Worm (Caenorhabditis elegans) whole organism, L1 larva: ENCODE results near the gene lgc-56.

Experiments
- dpl-1 ChIP-seq, 3 experiments: fragments of 150-350 bp in 2 of 3; sonication (generic microtip) in 1 of 3; optimal IDR thresholded peaks; 2 replicates each; lab custom pipeline; 2014 to 2017; ENCODE audit warnings: missing biosample characterization in 3 of 3, missing genetic modification characterization in 3 of 3, missing genetic modification reagents in 3 of 3
- efl-1 ChIP-seq, 4 experiments: fragments of 150-350 bp; optimal IDR thresholded peaks in 3 of 4; peaks in 1 of 4; 1 replicate in 1 of 4; 2 replicates in 3 of 4; lab custom pipeline; 2014; ENCODE audit warnings: missing biosample characterization in 2 of 4, missing genetic modification characterization in 2 of 4, missing genetic modification reagents in 2 of 4
- elt-2 ChIP-seq: sonication (generic microtip); optimal IDR thresholded peaks from 2 replicates; lab custom pipeline; 2016; ENCODE audit warnings: missing genetic modification characterization, mild to moderate bottlenecking, inconsistent platforms, missing compliant biosample characterization, missing genetic modification reagents
- ets-5 ChIP-seq: fragments of 200-800 bp; sonication (Bioruptor generic); IDR thresholded peaks from 2 replicates; pipeline ENCODE4 v1.3.6; 2022; ENCODE audit warnings: missing genetic modification characterization, missing compliant biosample characterization
- lin-39 ChIP-seq: fragments of 150-350 bp; optimal IDR thresholded peaks from 2 replicates; lab custom pipeline; 2014; ENCODE audit warnings: missing biosample characterization, missing genetic modification reagents, missing genetic modification characterization
- mef-2 ChIP-seq: fragments of 150-350 bp; optimal IDR thresholded peaks from 2 replicates; lab custom pipeline; 2014; ENCODE audit warnings: missing biosample characterization, missing genetic modification characterization
- nhr-12 ChIP-seq: sonication (generic microtip); optimal IDR thresholded peaks from 2 replicates; lab custom pipeline; 2017; ENCODE audit warnings: missing biosample characterization, missing genetic modification characterization
- nhr-237 ChIP-seq: fragments of 150-350 bp; optimal IDR thresholded peaks from 2 replicates; lab custom pipeline; 2014; ENCODE audit warnings: missing biosample characterization, missing genetic modification characterization
- nhr-76 ChIP-seq: sonication (generic microtip); optimal IDR thresholded peaks from 2 replicates; lab custom pipeline; 2017; ENCODE audit warnings: missing biosample characterization, missing genetic modification characterization
- nhr-90 ChIP-seq: sonication (generic microtip); optimal IDR thresholded peaks from 2 replicates; lab custom pipeline; 2016; ENCODE audit warnings: mild to moderate bottlenecking, missing genetic modification characterization, missing compliant biosample characterization; ENCODE audit not compliant: poor library complexity
- sptf-1 ChIP-seq: fragments of 150-350 bp; optimal IDR thresholded peaks from 2 replicates; lab custom pipeline; 2014; ENCODE audit warnings: missing biosample characterization, missing genetic modification characterization
- zag-1 ChIP-seq: fragments of 150-350 bp; optimal IDR thresholded peaks from 2 replicates; lab custom pipeline; 2014; ENCODE audit warnings: missing biosample characterization, missing genetic modification characterization

DNA sequence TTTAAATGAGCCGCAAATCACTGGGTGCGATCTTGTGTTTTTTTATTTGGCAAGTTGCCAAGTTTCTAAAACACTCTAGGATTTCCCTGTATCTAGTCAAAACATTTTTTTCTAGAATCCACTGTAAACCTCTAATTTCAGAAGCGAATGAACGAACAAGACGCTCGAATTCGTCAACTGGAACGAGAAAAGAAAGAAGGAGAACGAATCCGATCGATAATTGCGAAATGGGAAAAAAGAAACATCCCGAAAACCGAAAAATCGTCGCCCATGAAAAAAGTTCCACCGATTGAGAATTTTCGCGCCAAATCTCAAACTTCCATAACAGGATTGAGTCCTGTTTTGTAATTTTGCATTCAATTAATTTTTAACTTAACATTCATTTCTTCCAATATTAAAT lies 46.8 kb downstream of the lgc-56 start:
- no peak for TF ChIP-seq lin-39 (tag; lab: Kevin White, UChicago)
- no peak for TF ChIP-seq elt-2 (tag; lab: Kevin White, UChicago)
- no peak for TF ChIP-seq dpl-1 (GFP tag; optimal IDR thresholded peaks at IDR 0.05; lab: Kevin White, UChicago)
- TF ChIP-seq nhr-90 (tag; lab: Kevin White, UChicago), result no peak
- no peak for TF ChIP-seq nhr-237 (tag; lab: Kevin White, UChicago)
- TF ChIP-seq nhr-76, result no peak
- no peak for TF ChIP-seq efl-1 (optimal IDR thresholded peaks at IDR 0.05; lab: Kevin White, UChicago)
- TF ChIP-seq efl-1 (GFP tag; optimal IDR thresholded peaks at IDR 0.05 in 1 of 2; lab: Kevin White, UChicago), result no peak
- no peak for TF ChIP-seq nhr-12
- no peak for TF ChIP-seq sptf-1 (tag; lab: Kevin White, UChicago)
- TF ChIP-seq zag-1 (tag; lab: Kevin White, UChicago), result no peak
- no peak for TF ChIP-seq ets-5
- no peak for TF ChIP-seq mef-2 (tag; lab: Kevin White, UChicago)
